Worm (Caenorhabditis elegans) whole organism, L4 larva: Measurements from ENCODE around the gene gem-1.

Experiments used
- T26A8.4 ChIP-seq: fragments of 200-800 bp; sonication (Bioruptor generic); IDR thresholded peaks from 2 replicates; pipeline ENCODE4 v1.3.6; 2022; ENCODE audit warnings: missing genetic modification characterization, missing compliant biosample characterization
- Y105C5A.15 ChIP-seq: fragments of 200-800 bp; sonication (Bioruptor generic); IDR thresholded peaks from 2 replicates; pipeline ENCODE4 v1.3.6; 2022; ENCODE audit warnings: missing genetic modification characterization, missing compliant biosample characterization
- aha-1 ChIP-seq: fragments of 150-350 bp; peaks from one replicate; lab custom pipeline; 2014; ENCODE audit warnings: missing biosample characterization, missing genetic modification characterization
- attf-4 ChIP-seq: sonication (generic microtip); optimal IDR thresholded peaks from 3 replicates; lab custom pipeline; 2017; ENCODE audit warnings: missing biosample characterization, missing genetic modification characterization
- ceh-28 ChIP-seq: fragments of 150-350 bp; optimal IDR thresholded peaks from 2 replicates; lab custom pipeline; 2014; ENCODE audit warnings: missing biosample characterization, missing genetic modification reagents, missing genetic modification characterization
- cey-2 ChIP-seq: sonication (generic microtip); optimal IDR thresholded peaks from 3 replicates; lab custom pipeline; 2017; ENCODE audit warnings: missing genetic modification characterization, mild to moderate bottlenecking, missing compliant biosample characterization, antibody characterized with exemption, borderline replicate concordance; ENCODE audit not compliant: insufficient read depth
- daf-16 ChIP-seq, 3 experiments: sonication (generic microtip); optimal IDR thresholded peaks; 2 replicates each; lab custom pipeline; 2016 to 2017; ENCODE audit warnings: missing genetic modification characterization in 3 of 3, missing genetic modification reagents in 3 of 3, mild to moderate bottlenecking in 2 of 3, missing compliant biosample characterization in 2 of 3, missing biosample characterization in 1 of 3, moderate library complexity in 1 of 3
- dmd-6 ChIP-seq: fragments of 200-800 bp; sonication (Bioruptor generic); IDR thresholded peaks from 2 replicates; pipeline ENCODE4 v1.3.6; 2022; ENCODE audit warnings: missing genetic modification reagents, missing genetic modification characterization, missing compliant biosample characterization
- dpl-1 ChIP-seq: fragments of 150-350 bp; optimal IDR thresholded peaks from 2 replicates; lab custom pipeline; 2014; ENCODE audit warnings: missing biosample characterization, missing genetic modification reagents, missing genetic modification characterization
- duxl-1 ChIP-seq: sonication (generic microtip); optimal IDR thresholded peaks from 2 replicates; lab custom pipeline; 2016; ENCODE audit warnings: mild to moderate bottlenecking, missing genetic modification characterization, moderate library complexity, missing compliant biosample characterization; ENCODE audit not compliant: poor library complexity
- dve-1 ChIP-seq: sonication (generic microtip); optimal IDR thresholded peaks from 2 replicates; lab custom pipeline; 2017; ENCODE audit warnings: antibody characterized with exemption, mild to moderate bottlenecking, missing genetic modification characterization, missing compliant biosample characterization; ENCODE audit not compliant: insufficient read depth
- fkh-10 ChIP-seq: fragments of 150-350 bp; optimal IDR thresholded peaks from 2 replicates; lab custom pipeline; 2014; ENCODE audit warnings: missing biosample characterization, missing genetic modification reagents, missing genetic modification characterization
- hif-1 ChIP-seq, 2 experiments: sonication (generic microtip); optimal IDR thresholded peaks; 2 replicates each; lab custom pipeline; 2016 to 2017; ENCODE audit warnings: missing compliant biosample characterization in 2 of 2, missing genetic modification characterization in 2 of 2, missing genetic modification reagents in 2 of 2, missing genotype in 2 of 2, mild to moderate bottlenecking in 1 of 2
- hlh-11 ChIP-seq: fragments of 200-800 bp; sonication (Bioruptor generic); optimal IDR thresholded peaks from 2 replicates; lab custom pipeline; 2018; ENCODE audit warnings: mild to moderate bottlenecking, missing genetic modification characterization, missing compliant biosample characterization
- hlh-30 ChIP-seq: sonication (generic microtip); optimal IDR thresholded peaks from 2 replicates; lab custom pipeline; 2017; ENCODE audit warnings: antibody characterized with exemption, mild to moderate bottlenecking, missing genetic modification characterization, missing compliant biosample characterization; ENCODE audit not compliant: insufficient read depth
- lim-7 ChIP-seq: fragments of 200-800 bp; sonication (Bioruptor generic); IDR thresholded peaks from 2 replicates; pipeline ENCODE4 v1.3.6; 2022; ENCODE audit warnings: missing genetic modification characterization, missing compliant biosample characterization
- lin-13 ChIP-seq: fragments of 150-350 bp; optimal IDR thresholded peaks from 2 replicates; lab custom pipeline; 2014; ENCODE audit warnings: missing biosample characterization, missing genetic modification reagents, missing genetic modification characterization
- lin-15B ChIP-seq: fragments of 150-350 bp; sonication (generic microtip); optimal IDR thresholded peaks from 3 replicates; lab custom pipeline; 2014; ENCODE audit warnings: missing biosample characterization, missing genetic modification characterization
- lir-3 ChIP-seq: sonication (generic microtip); optimal IDR thresholded peaks from 2 replicates; lab custom pipeline; 2016; ENCODE audit warnings: mild to moderate bottlenecking, missing genetic modification characterization, missing compliant biosample characterization
- lsy-2 ChIP-seq, 2 experiments: fragments of 150-350 bp in 1 of 2; sonication (generic microtip) in 1 of 2; optimal IDR thresholded peaks; 2 replicates each; lab custom pipeline; 2014 to 2017; ENCODE audit warnings: missing biosample characterization in 2 of 2, missing genetic modification characterization in 2 of 2
- mdl-1 ChIP-seq, 2 experiments: fragments of 150-350 bp in 1 of 2; sonication (generic microtip) in 1 of 2; optimal IDR thresholded peaks; 2 replicates each; lab custom pipeline; 2014 to 2017; ENCODE audit warnings: missing biosample characterization in 2 of 2, missing genetic modification characterization in 2 of 2
- mdt-29 ChIP-seq: fragments of 200-800 bp; sonication (Bioruptor generic); IDR thresholded peaks from 2 replicates; pipeline ENCODE4 v1.3.6; 2022; ENCODE audit warnings: missing genetic modification reagents, missing genetic modification characterization, missing compliant biosample characterization
- mes-2 ChIP-seq: sonication (generic microtip); optimal IDR thresholded peaks from 2 replicates; lab custom pipeline; 2016; ENCODE audit warnings: missing genotype, mild to moderate bottlenecking, missing genetic modification characterization, missing compliant biosample characterization; ENCODE audit not compliant: poor library complexity, severe bottlenecking
- mxl-2 ChIP-seq: fragments of 200-800 bp; sonication (Bioruptor generic); conservative IDR thresholded peaks from 2 replicates; pipeline ENCODE4 v1.3.6; 2022; ENCODE audit warnings: missing genetic modification reagents, missing genetic modification characterization, missing compliant biosample characterization
- mxl-3 ChIP-seq: fragments of 200-800 bp; sonication (Bioruptor generic); optimal IDR thresholded peaks from 2 replicates; lab custom pipeline; 2018; ENCODE audit warnings: mild to moderate bottlenecking, missing genetic modification characterization, missing compliant biosample characterization
- nhr-11 ChIP-seq: fragments of 150-350 bp; optimal IDR thresholded peaks from 2 replicates; lab custom pipeline; 2014; ENCODE audit warnings: missing biosample characterization, missing genetic modification characterization
- nhr-111 ChIP-seq: fragments of 200-800 bp; sonication (Bioruptor generic); optimal IDR thresholded peaks from 2 replicates; lab custom pipeline; 2018; ENCODE audit warnings: mild to moderate bottlenecking, missing genetic modification characterization, missing compliant biosample characterization
- nhr-237 ChIP-seq: sonication (generic microtip); optimal IDR thresholded peaks from 2 replicates; lab custom pipeline; 2017; ENCODE audit warnings: missing biosample characterization, missing genetic modification characterization
- nhr-25 ChIP-seq: sonication (generic microtip); optimal IDR thresholded peaks from 2 replicates; lab custom pipeline; 2017; ENCODE audit warnings: missing genetic modification characterization, mild to moderate bottlenecking, missing compliant biosample characterization, antibody characterized with exemption, moderate library complexity, borderline replicate concordance; ENCODE audit not compliant: insufficient read depth
- nhr-28 ChIP-seq: fragments of 150-350 bp; optimal IDR thresholded peaks from 2 replicates; lab custom pipeline; 2014; ENCODE audit warnings: missing biosample characterization, missing genetic modification characterization
- nhr-42 ChIP-seq: fragments of 200-800 bp; sonication (Bioruptor generic); IDR thresholded peaks from 2 replicates; pipeline ENCODE4 v1.3.6; 2022; ENCODE audit warnings: missing genetic modification characterization, missing compliant biosample characterization
- nhr-48 ChIP-seq: sonication (generic microtip); optimal IDR thresholded peaks from 2 replicates; lab custom pipeline; 2016; ENCODE audit warnings: mild to moderate bottlenecking, missing genetic modification characterization, missing compliant biosample characterization
- nhr-6 ChIP-seq: fragments of 150-350 bp; optimal IDR thresholded peaks from 2 replicates; lab custom pipeline; 2014; ENCODE audit warnings: missing biosample characterization, missing genetic modification characterization
- php-3 ChIP-seq: fragments of 200-800 bp; sonication (Bioruptor generic); IDR thresholded peaks from 2 replicates; pipeline ENCODE4 v1.3.6; 2022; ENCODE audit warnings: missing genetic modification reagents, missing genetic modification characterization, missing compliant biosample characterization
- pqm-1 ChIP-seq: sonication (generic microtip); optimal IDR thresholded peaks from 2 replicates; lab custom pipeline; 2017; ENCODE audit warnings: missing biosample characterization, missing genetic modification characterization
- sdz-12 ChIP-seq: fragments of 200-800 bp; sonication (Bioruptor generic); optimal IDR thresholded peaks from 2 replicates; lab custom pipeline; 2018; ENCODE audit warnings: mild to moderate bottlenecking, missing genetic modification characterization, missing compliant biosample characterization
- set-16 ChIP-seq: fragments of 200-800 bp; sonication (Bioruptor generic); IDR thresholded peaks from 2 replicates; pipeline ENCODE4 v1.3.6; 2022; ENCODE audit warnings: missing genetic modification reagents, missing genetic modification characterization, missing compliant biosample characterization
- snpc-1.2 ChIP-seq: fragments of 200-800 bp; sonication (Bioruptor generic); IDR thresholded peaks from 2 replicates; pipeline ENCODE4 v1.3.6; 2022; ENCODE audit warnings: missing genetic modification reagents, missing genetic modification characterization, missing compliant biosample characterization
- spr-1 ChIP-seq: sonication (generic microtip); optimal IDR thresholded peaks from 2 replicates; lab custom pipeline; 2016; ENCODE audit warnings: mild to moderate bottlenecking, missing genetic modification characterization, missing compliant biosample characterization
- tra-1 ChIP-seq: fragments of 200-800 bp; sonication (Bioruptor generic); IDR thresholded peaks from 2 replicates; pipeline ENCODE4 v1.3.6; 2022; ENCODE audit warnings: missing genetic modification reagents, missing genetic modification characterization, missing compliant biosample characterization
- unc-39 ChIP-seq: sonication (generic microtip); optimal IDR thresholded peaks from 2 replicates; lab custom pipeline; 2017; ENCODE audit warnings: missing biosample characterization, missing genetic modification characterization
- zip-11 ChIP-seq: fragments of 200-800 bp; sonication (Bioruptor generic); IDR thresholded peaks from 2 replicates; pipeline ENCODE4 v1.3.6; 2022; ENCODE audit warnings: missing genetic modification characterization, missing compliant biosample characterization
- zip-2 ChIP-seq: fragments of 150-350 bp; optimal IDR thresholded peaks from 2 replicates; lab custom pipeline; 2014; ENCODE audit warnings: missing biosample characterization, missing genetic modification characterization
- ztf-11 ChIP-seq: fragments of 150-350 bp; optimal IDR thresholded peaks from 2 replicates; lab custom pipeline; 2014; ENCODE audit warnings: missing biosample characterization, missing genetic modification characterization

Gene gem-1

DNA sequence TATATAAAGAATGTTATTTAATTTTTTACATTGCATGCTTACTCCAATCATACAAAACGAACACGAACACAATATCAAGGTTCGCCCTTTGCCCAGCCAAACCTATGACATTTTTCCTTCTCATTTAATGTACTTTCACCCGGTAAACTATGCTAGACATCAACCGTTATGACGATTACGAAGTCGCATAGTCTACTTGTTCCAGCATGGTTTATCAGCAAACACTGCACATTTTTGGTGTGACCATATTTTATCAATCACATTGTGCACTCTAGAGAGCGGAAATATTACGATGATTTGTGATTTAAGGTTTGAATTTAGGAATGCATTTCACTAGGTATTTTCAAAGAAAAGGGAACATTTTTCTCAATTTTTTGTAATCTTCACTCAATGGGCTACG, 16.2 kb downstream of the gem-1 start (continued):
- no peak for TF ChIP-seq zip-11 (GFP tag; lab: Robert Waterston, UW)
- TF ChIP-seq, all 104 proteins: peak for 21

DNA sequence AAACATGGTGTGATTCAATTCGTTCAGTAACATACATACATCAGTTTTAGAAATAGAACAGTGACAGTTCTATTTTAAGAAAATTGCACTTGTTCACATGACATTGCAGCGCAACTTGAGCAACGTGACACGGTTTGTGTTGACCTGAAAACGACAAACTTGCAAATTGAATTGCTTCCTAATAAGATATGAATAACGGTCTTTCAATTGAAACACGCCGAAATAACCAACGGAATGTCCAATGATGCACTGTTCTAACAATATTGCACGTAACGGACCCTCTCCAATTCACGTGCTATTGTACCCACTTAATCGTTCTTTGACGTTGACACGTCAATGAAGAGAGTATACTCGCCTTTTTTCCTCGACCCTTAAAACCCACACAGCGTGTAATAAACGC, 17.0 kb downstream of the gem-1 start:
- TF ChIP-seq php-3 (GFP tag; lab: Robert Waterston, UW): no peak
- peak; percentile 18 for TF ChIP-seq nhr-28 (tag; lab: Kevin White, UChicago)
- 0 out of 2 replicates have a peak, but pooled peaks have one; percentile 23 for TF ChIP-seq tra-1 (GFP tag; lab: Robert Waterston, UW)
- peak; percentile 99 for TF ChIP-seq aha-1 (tag; lab: Kevin White, UChicago)
- TF ChIP-seq hlh-30: peak; percentile 67
- peak; percentile 79 for TF ChIP-seq mxl-3
- TF ChIP-seq dpl-1 (GFP tag; lab: Kevin White, UChicago): no peak
- TF ChIP-seq ztf-11 (tag; lab: Kevin White, UChicago): no peak
- TF ChIP-seq attf-4 (tag; lab: Kevin White, UChicago): no peak
- no peak for TF ChIP-seq nhr-237
- TF ChIP-seq spr-1 (tag; lab: Kevin White, UChicago): no peak
- peak in 1 of 2 experiments; percentile 91 for TF ChIP-seq hif-1 (tag; optimal IDR thresholded peaks at IDR 0.05; lab: Kevin White, UChicago)
- TF ChIP-seq lin-15B (tag; lab: Kevin White, UChicago): no peak
- no peak for TF ChIP-seq daf-16 (GFP tag; optimal IDR thresholded peaks at IDR 0.05; lab: Kevin White, UChicago)
- TF ChIP-seq daf-16 (tag; optimal IDR thresholded peaks at IDR 0.05; lab: Kevin White, UChicago): peak; percentile 72
- TF ChIP-seq dmd-6: peak; percentile 84
- no peak for TF ChIP-seq ceh-28 (tag; lab: Kevin White, UChicago)
- peak; percentile 67 for TF ChIP-seq dve-1 (tag; lab: Kevin White, UChicago)
- TF ChIP-seq hlh-11 (tag; lab: Kevin White, UChicago): peak; percentile 62
- peak; percentile 50; the same call in 1 of the 2 replicates for TF ChIP-seq mdt-29 (GFP tag; lab: Robert Waterston, UW)
- TF ChIP-seq lir-3 (tag; lab: Kevin White, UChicago): no peak
- TF ChIP-seq lsy-2 (tag; optimal IDR thresholded peaks at IDR 0.05; lab: Kevin White, UChicago): peak in 1 of 2 experiments; percentile 27
- peak; percentile 93 for TF ChIP-seq mxl-2
- peak in 1 of 2 experiments; percentile 23 for TF ChIP-seq mdl-1 (tag; optimal IDR thresholded peaks at IDR 0.05; lab: Kevin White, UChicago)
- peak; percentile 68 for TF ChIP-seq nhr-48
- TF ChIP-seq nhr-42 (GFP tag; lab: Robert Waterston, UW): no peak
- TF ChIP-seq T26A8.4 (GFP tag; lab: Robert Waterston, UW): no peak
- TF ChIP-seq, all 104 proteins: peak for 15

DNA sequence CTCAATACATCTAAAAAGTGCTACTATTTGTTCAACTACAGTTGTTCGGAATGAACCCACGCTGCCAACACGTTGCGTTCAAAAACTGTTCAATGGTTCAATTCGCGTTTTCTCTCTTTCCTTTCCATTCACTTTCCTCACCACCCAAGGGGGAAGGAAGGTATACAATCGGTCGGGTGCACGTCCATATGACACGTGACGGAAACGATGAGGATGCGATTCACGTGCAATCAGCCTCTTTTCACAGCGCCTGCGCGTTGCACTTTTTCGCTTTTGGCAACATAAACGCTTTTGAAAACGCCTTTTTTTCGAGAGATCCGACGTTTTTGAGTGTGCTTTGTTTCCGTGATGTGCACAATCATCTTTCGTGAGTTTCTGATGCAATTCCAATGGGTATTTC, 18.2 kb downstream of the gem-1 start:
- TF ChIP-seq zip-2 (tag; lab: Kevin White, UChicago) (peak; percentile 19), lin-13 (GFP tag; lab: Kevin White, UChicago) (no peak), pqm-1 (tag; lab: Kevin White, UChicago) (no peak), Y105C5A.15 (no peak), aha-1 (tag; lab: Kevin White, UChicago) (peak; percentile 99), snpc-1.2 (GFP tag; lab: Robert Waterston, UW) (no peak), mdl-1 (tag; optimal IDR thresholded peaks at IDR 0.05; lab: Kevin White, UChicago) (peak; percentile 77 to 94), php-3 (GFP tag; lab: Robert Waterston, UW) (peak; percentile 45; the same call in 1 of the 2 replicates), duxl-1 (tag; lab: Kevin White, UChicago) (peak; percentile 78), nhr-111 (GFP tag; lab: Kevin White, UChicago) (no peak), nhr-25 (tag; lab: Kevin White, UChicago) (peak; percentile 80), nhr-42 (GFP tag; lab: Robert Waterston, UW) (peak; percentile 68; the same call in 1 of the 2 replicates), lir-3 (tag; lab: Kevin White, UChicago) (no peak), nhr-6 (tag; lab: Kevin White, UChicago) (peak; percentile 78), fkh-10 (peak; percentile 65), tra-1 (GFP tag; lab: Robert Waterston, UW) (peak; percentile 94), lim-7 (GFP tag; lab: Robert Waterston, UW) (no peak), cey-2 (tag; lab: Kevin White, UChicago) (peak; percentile 14), nhr-11 (tag; lab: Kevin White, UChicago) (peak; percentile 95), unc-39 (tag; lab: Kevin White, UChicago) (no peak), sdz-12 (GFP tag; lab: Kevin White, UChicago) (no peak), nhr-28 (tag; lab: Kevin White, UChicago) (peak; percentile 91), mxl-3 (peak; percentile 100), daf-16 (GFP tag; optimal IDR thresholded peaks at IDR 0.05; lab: Kevin White, UChicago) (peak in 1 of 2 experiments; percentile 40), daf-16 (tag; optimal IDR thresholded peaks at IDR 0.05; lab: Kevin White, UChicago) (peak; percentile 58), set-16 (GFP tag; lab: Robert Waterston, UW) (peak; percentile 21; the same call in 1 of the 2 replicates), hlh-11 (tag; lab: Kevin White, UChicago) (peak; percentile 95), mes-2 (peak; percentile 23), dve-1 (tag; lab: Kevin White, UChicago) (peak; percentile 89)
